Worm (Caenorhabditis elegans): ENCODE data around the gene col-115.

The col-115 gene

DNA sequence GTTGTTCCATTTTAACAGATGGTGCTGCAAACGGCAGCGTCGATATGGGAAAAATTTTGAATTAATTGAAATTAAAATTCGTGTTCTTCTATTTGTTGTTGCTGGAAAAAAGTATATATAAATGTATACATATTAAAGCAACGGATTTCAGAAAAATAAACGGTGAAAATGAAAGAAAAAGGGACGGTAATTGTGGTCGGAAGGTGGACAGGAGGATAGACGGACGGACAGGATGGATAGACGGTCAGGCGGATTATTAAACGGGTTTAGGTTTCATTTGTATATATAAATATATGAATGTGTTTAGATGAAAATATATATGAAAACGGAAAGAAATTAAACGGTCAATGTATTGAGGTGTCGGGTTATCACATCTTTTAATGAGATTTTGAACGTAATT, 40.9 kb downstream of the col-115 start, which contains the start of gene nhr-31:
TSS of gene nhr-31 (minus strand) at position 101 of the 400 bp plus-strand sequence.
- TF ChIP-seq nhr-25 (tag; optimal IDR thresholded peaks at IDR 0.05): no peak
- no peak for TF ChIP-seq ceh-82 (tag; optimal IDR thresholded peaks at IDR 0.05)
- no peak for TF ChIP-seq nhr-21 (tag; optimal IDR thresholded peaks at IDR 0.05)
- TF ChIP-seq lin-11 (tag; optimal IDR thresholded peaks at IDR 0.05): no peak
- no peak for TF ChIP-seq nhr-23 (tag; optimal IDR thresholded peaks at IDR 0.05)
- TF ChIP-seq skn-1 (tag; optimal IDR thresholded peaks at IDR 0.05): no peak

DNA sequence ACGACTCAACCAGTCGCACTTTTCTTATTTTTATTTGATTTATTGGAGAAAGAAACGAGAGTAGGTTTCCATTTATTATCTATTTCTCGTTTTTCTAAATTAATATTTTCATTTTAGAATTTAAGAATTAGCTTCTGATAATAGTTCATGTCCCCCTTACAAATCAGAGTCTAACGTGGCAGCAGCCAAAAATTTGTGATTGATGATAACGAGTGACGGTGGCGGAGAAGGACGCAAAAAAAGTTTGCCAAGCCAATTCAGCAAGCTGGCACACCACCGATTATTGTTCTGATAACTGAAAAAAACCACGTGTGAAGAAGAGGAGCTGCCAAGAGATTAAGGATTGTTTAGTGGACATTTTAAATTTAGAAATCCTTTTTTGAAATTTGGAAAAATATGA, 41.6 kb downstream of the col-115 start:
- TF ChIP-seq crh-2 (tag; optimal IDR thresholded peaks at IDR 0.05): peak; percentile 79
- peak; percentile 76 for TF ChIP-seq fos-1 (tag; optimal IDR thresholded peaks at IDR 0.05)
- TF ChIP-seq nhr-23 (tag; optimal IDR thresholded peaks at IDR 0.05): no peak
- TF ChIP-seq sma-9 (GFP tag; optimal IDR thresholded peaks at IDR 0.05): peak; percentile 57
- no peak for TF ChIP-seq sma-9 (tag; optimal IDR thresholded peaks at IDR 0.05)
- TF ChIP-seq elt-3 (tag; optimal IDR thresholded peaks at IDR 0.05): no peak
- TF ChIP-seq F13H6.1 (tag; optimal IDR thresholded peaks at IDR 0.05): peak; percentile 12

DNA sequence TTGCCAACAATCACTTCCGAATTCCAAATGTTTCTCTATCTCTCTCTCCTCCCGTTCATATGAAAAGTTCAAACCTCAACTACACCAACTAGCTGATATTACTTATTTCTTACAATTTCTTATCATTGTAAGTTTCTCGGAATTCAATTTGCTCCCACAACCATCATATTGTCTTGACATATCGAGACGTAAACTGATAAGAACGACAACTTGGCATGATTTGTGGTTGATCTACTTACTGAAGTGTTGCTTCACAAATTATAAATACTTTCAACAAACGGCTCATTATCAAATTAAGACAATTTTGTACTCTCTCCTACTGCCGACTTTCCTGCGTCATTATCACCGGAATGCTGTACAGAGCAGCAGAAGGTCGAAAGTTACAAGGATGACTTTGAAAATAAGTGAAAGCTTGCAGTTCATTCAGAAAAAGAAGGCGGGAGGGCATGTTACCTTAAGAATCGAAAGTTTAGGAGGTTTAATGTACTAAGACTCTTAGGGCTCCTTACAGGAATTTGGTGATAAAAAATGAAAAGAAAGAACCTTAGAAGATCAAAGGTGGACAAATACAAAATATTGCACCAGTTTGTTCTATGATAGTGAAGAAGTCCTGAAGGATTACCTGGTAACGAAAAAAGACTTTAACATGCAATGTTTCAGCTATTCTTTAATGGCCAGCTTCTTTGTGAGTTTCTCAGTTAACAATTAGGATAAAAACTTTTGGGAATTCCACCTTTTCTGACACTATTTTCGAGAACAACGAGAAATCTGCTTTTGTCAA, 43.8 kb downstream of the col-115 start:
- no peak for TF ChIP-seq lin-39 (tag; optimal IDR thresholded peaks at IDR 0.05)
- TF ChIP-seq nhr-10 (tag; optimal IDR thresholded peaks at IDR 0.05): no peak
- TF ChIP-seq egl-27 (tag; optimal IDR thresholded peaks at IDR 0.05): peak; percentile 31
- TF ChIP-seq ama-1 (optimal IDR thresholded peaks at IDR 0.05): no peak
- no peak for TF ChIP-seq ztf-11 (tag; optimal IDR thresholded peaks at IDR 0.05)
- peak; percentile 10 for TF ChIP-seq F13H6.1 (tag; optimal IDR thresholded peaks at IDR 0.05)
- TF ChIP-seq crh-2 (tag; optimal IDR thresholded peaks at IDR 0.05): peak; percentile 78
- TF ChIP-seq nhr-25 (tag; optimal IDR thresholded peaks at IDR 0.05): no peak
- TF ChIP-seq fos-1 (tag; optimal IDR thresholded peaks at IDR 0.05): peak; percentile 84
- TF ChIP-seq sma-9 (GFP tag; optimal IDR thresholded peaks at IDR 0.05): peak; percentile 82
- TF ChIP-seq sma-9 (tag; optimal IDR thresholded peaks at IDR 0.05): no peak
- TF ChIP-seq ztf-1 (GFP tag; conservative IDR thresholded peaks at IDR 0.05): no peak
- no peak for TF ChIP-seq nhr-23 (tag; optimal IDR thresholded peaks at IDR 0.05)

DNA sequence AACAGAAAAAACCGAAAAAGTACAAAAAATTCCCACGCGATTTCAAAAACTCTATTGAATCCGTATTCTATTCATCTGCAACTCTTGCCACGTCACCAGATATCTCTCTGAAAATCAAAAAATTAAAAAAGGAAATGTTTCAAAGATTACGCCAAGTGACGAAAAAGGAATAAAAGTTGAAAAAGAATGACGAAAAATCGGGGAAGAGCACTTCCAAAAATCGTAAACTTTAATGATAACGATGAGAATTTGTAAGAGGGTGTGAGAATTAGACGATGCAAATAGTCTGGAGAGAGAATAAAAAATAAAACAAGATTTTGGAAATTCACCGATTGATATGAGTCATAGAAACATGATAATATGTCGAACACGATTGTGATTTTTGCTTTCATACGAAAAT, 45.7 kb downstream of the col-115 start:
- TF ChIP-seq mdl-1 (tag; optimal IDR thresholded peaks at IDR 0.05) (no peak), dmd-4 (tag; optimal IDR thresholded peaks at IDR 0.05) (no peak), fos-1 (tag; optimal IDR thresholded peaks at IDR 0.05) (peak; percentile 71), lsy-2 (tag; optimal IDR thresholded peaks at IDR 0.05) (no peak)

DNA sequence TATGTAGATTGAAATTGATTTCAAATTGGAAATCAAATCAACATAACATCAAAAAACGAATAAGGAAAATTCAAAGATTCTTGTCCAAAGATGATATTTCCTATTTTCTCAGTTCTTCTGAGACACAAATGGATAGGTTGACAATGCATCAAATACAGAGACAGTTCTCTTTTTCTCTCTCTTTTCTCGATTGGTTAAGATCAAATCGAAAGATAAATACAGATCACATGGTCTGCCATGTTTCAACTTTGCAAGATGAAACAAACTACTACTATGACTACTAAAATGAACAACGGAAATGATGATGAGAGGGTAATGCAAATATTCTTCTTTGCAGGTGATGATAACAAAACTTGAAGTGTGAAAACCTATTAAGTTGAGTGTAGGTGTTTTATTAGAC, 48.0 kb downstream of the col-115 start:
- TF ChIP-seq nhr-129 (tag; optimal IDR thresholded peaks at IDR 0.05): peak; percentile 16
- TF ChIP-seq ceh-16 (tag; optimal IDR thresholded peaks at IDR 0.05): peak; percentile 67
- TF ChIP-seq snpc-4 (tag; optimal IDR thresholded peaks at IDR 0.05): no peak
- TF ChIP-seq elt-1 (tag; optimal IDR thresholded peaks at IDR 0.05): peak; percentile 33
- peak; percentile 51 for TF ChIP-seq nhr-21 (tag; optimal IDR thresholded peaks at IDR 0.05)
- peak in 1 of 2 experiments; percentile 13 for TF ChIP-seq lsy-2 (tag; optimal IDR thresholded peaks at IDR 0.05)
- no peak for TF ChIP-seq lin-39 (tag; optimal IDR thresholded peaks at IDR 0.05)
- peak; percentile 60 for TF ChIP-seq sma-3 (GFP tag; optimal IDR thresholded peaks at IDR 0.05)
- peak; percentile 14 for TF ChIP-seq C34F6.9 (tag; optimal IDR thresholded peaks at IDR 0.05)
- no peak for TF ChIP-seq unc-62 (GFP tag; optimal IDR thresholded peaks at IDR 0.05)
- peak; percentile 28 for TF ChIP-seq egl-27 (tag; optimal IDR thresholded peaks at IDR 0.05)
- TF ChIP-seq ztf-1 (GFP tag; conservative IDR thresholded peaks at IDR 0.05): no peak
- peak; percentile 49 for TF ChIP-seq fos-1 (tag; optimal IDR thresholded peaks at IDR 0.05)
- TF ChIP-seq lin-13 (GFP tag; optimal IDR thresholded peaks at IDR 0.05): no peak
- peak; percentile 48 for TF ChIP-seq crh-2 (tag; optimal IDR thresholded peaks at IDR 0.05)
- TF ChIP-seq blmp-1 (tag; optimal IDR thresholded peaks at IDR 0.05; ENCODE audit: insufficient read depth): peak; percentile 75
- peak; percentile 83 for TF ChIP-seq sma-9 (GFP tag; optimal IDR thresholded peaks at IDR 0.05)
- no peak for TF ChIP-seq sma-9 (tag; optimal IDR thresholded peaks at IDR 0.05)
- peak; percentile 89 for TF ChIP-seq nhr-25 (tag; optimal IDR thresholded peaks at IDR 0.05)

Measured in whole organism, L2 larva.